Worm (Caenorhabditis elegans) whole organism, late embryonic: ENCODE results near the gene M02D8.6.

Experiments
- ama-1 ChIP-seq: fragments of 150-350 bp; optimal IDR thresholded peaks from 2 replicates; lab custom pipeline; 2014
- dmd-4 ChIP-seq: sonication (generic microtip); optimal IDR thresholded peaks from 2 replicates; lab custom pipeline; 2016; ENCODE audit warnings: borderline replicate concordance, missing genetic modification characterization, missing compliant biosample characterization
- dve-1 ChIP-seq: sonication (generic microtip); optimal IDR thresholded peaks from 2 replicates; lab custom pipeline; 2017; ENCODE audit warnings: antibody characterized with exemption, mild to moderate bottlenecking, missing genetic modification characterization, missing compliant biosample characterization
- ets-4 ChIP-seq: sonication (generic microtip); optimal IDR thresholded peaks from 2 replicates; lab custom pipeline; 2016; ENCODE audit warnings: missing genetic modification characterization, missing compliant biosample characterization
- fkh-10 ChIP-seq: fragments of 150-350 bp; optimal IDR thresholded peaks from 2 replicates; lab custom pipeline; 2014; ENCODE audit warnings: missing biosample characterization, missing genetic modification reagents, missing genetic modification characterization
- hlh-13 ChIP-seq: fragments of 200-800 bp; sonication (Bioruptor generic); optimal IDR thresholded peaks from 2 replicates; lab custom pipeline; 2018; ENCODE audit warnings: mild to moderate bottlenecking, missing genetic modification characterization, missing compliant biosample characterization
- hlh-15 ChIP-seq: sonication (generic microtip); optimal IDR thresholded peaks from 2 replicates; lab custom pipeline; 2016; ENCODE audit warnings: missing genetic modification characterization, missing compliant biosample characterization
- pat-9 ChIP-seq: fragments of 200-800 bp; sonication (Bioruptor generic); optimal IDR thresholded peaks from 2 replicates; lab custom pipeline; 2018; ENCODE audit warnings: mild to moderate bottlenecking, missing genetic modification characterization, moderate library complexity, missing compliant biosample characterization
- pha-4 ChIP-seq: fragments of 150-350 bp; optimal IDR thresholded peaks from 2 replicates; lab custom pipeline; 2018; ENCODE audit warnings: missing biosample characterization, missing genetic modification reagents, missing genetic modification characterization
- pqm-1 ChIP-seq: sonication (generic microtip); optimal IDR thresholded peaks from 2 replicates; lab custom pipeline; 2016; ENCODE audit warnings: missing genetic modification characterization, missing compliant biosample characterization
- syd-9 ChIP-seq: sonication (generic microtip); optimal IDR thresholded peaks from 2 replicates; lab custom pipeline; 2016; ENCODE audit warnings: mild to moderate bottlenecking, missing genetic modification characterization, moderate library complexity, missing compliant biosample characterization
- tbx-2 ChIP-seq: sonication (generic microtip); optimal IDR thresholded peaks from 2 replicates; lab custom pipeline; 2016; ENCODE audit warnings: missing genetic modification characterization, missing compliant biosample characterization

ce11 chrX:8741629-8742170 is 10.0 kb upstream of the M02D8.6 start:
- no peak for TF ChIP-seq hlh-15 (tag; lab: Kevin White, UChicago)
- TF ChIP-seq fkh-10 (GFP tag; lab: Kevin White, UChicago): no peak
- TF ChIP-seq ets-4 (tag; lab: Kevin White, UChicago): no peak
- no peak for TF ChIP-seq dve-1
- no peak for TF ChIP-seq dmd-4 (tag; lab: Kevin White, UChicago)
- TF ChIP-seq hlh-13 (GFP tag; lab: Kevin White, UChicago): no peak
- TF ChIP-seq pat-9 (tag; lab: Kevin White, UChicago): no peak
- TF ChIP-seq tbx-2 (tag; lab: Kevin White, UChicago): no peak
- TF ChIP-seq ama-1 (lab: Kevin White, UChicago): no peak
- no peak for TF ChIP-seq pha-4 (tag; lab: Kevin White, UChicago)
- no peak for TF ChIP-seq syd-9 (tag; lab: Kevin White, UChicago)
- no peak for TF ChIP-seq pqm-1
